Worm (Caenorhabditis elegans) whole organism, young adult: ENCODE measurements around the gene moa-1.
A peak's percentile ranks its signal among the peaks of the same experiment; 100 is the strongest.

Source experiments
- B0019.2 ChIP-seq: fragments of 200-800 bp; sonication (Bioruptor generic); conservative IDR thresholded peaks from 2 replicates; pipeline ENCODE4 v1.3.6; 2022; ENCODE audit warnings: missing genetic modification reagents, missing genetic modification characterization, missing compliant biosample characterization
- B0336.3 ChIP-seq: fragments of 200-800 bp; sonication (Bioruptor generic); IDR thresholded peaks from 2 replicates; pipeline ENCODE4 v1.3.6; 2022; ENCODE audit warnings: missing genetic modification characterization, missing compliant biosample characterization
- F39B2.1 ChIP-seq: fragments of 200-800 bp; sonication (Bioruptor generic); IDR thresholded peaks from 2 replicates; pipeline ENCODE4 v1.3.6; 2022; ENCODE audit warnings: missing genetic modification reagents, missing genetic modification characterization, missing compliant biosample characterization
- F57A8.1 ChIP-seq: fragments of 200-800 bp; sonication (Bioruptor generic); optimal IDR thresholded peaks from 2 replicates; lab custom pipeline; 2018; ENCODE audit warnings: mild to moderate bottlenecking, missing genetic modification characterization, moderate library complexity, missing compliant biosample characterization
- K12H6.12 ChIP-seq: fragments of 200-800 bp; sonication (Bioruptor generic); optimal IDR thresholded peaks from 2 replicates; lab custom pipeline; 2018; ENCODE audit warnings: mild to moderate bottlenecking, missing genetic modification characterization, missing compliant biosample characterization
- Y56A3A.18 ChIP-seq: fragments of 200-800 bp; sonication (Bioruptor generic); IDR thresholded peaks from 2 replicates; pipeline ENCODE4 v1.3.6; 2022; ENCODE audit warnings: missing genetic modification reagents, missing genetic modification characterization, missing compliant biosample characterization
- Y79H2A.3 ChIP-seq: fragments of 200-800 bp; sonication (Bioruptor generic); conservative IDR thresholded peaks from 2 replicates; pipeline ENCODE4 v1.3.6; 2022; ENCODE audit warnings: missing genetic modification reagents, missing genetic modification characterization, missing compliant biosample characterization
- Y95B8A.8 ChIP-seq: fragments of 200-800 bp; sonication (Bioruptor generic); IDR thresholded peaks from 2 replicates; pipeline ENCODE4 v1.3.6; 2022; ENCODE audit warnings: missing genetic modification reagents, missing genetic modification characterization, missing compliant biosample characterization
- akir-1 ChIP-seq: fragments of 200-800 bp; sonication (Bioruptor generic); optimal IDR thresholded peaks from 2 replicates; lab custom pipeline; 2018; ENCODE audit warnings: mild to moderate bottlenecking, missing genetic modification characterization, moderate library complexity, missing compliant biosample characterization
- ama-1 ChIP-seq, 3 experiments: fragments of 150-350 bp in 1 of 3; sonication (generic microtip) in 2 of 3; optimal IDR thresholded peaks; 2 replicates each; lab custom pipeline; 2014 to 2018; ENCODE audit warnings: missing biosample characterization in 2 of 3, missing genetic modification characterization in 2 of 3, missing genetic modification reagents in 2 of 3
- aptf-3 ChIP-seq: fragments of 200-800 bp; sonication (Bioruptor generic); IDR thresholded peaks from 2 replicates; pipeline ENCODE4 v1.3.6; 2022; ENCODE audit warnings: missing genetic modification characterization, missing compliant biosample characterization
- atf-7 ChIP-seq: sonication (generic microtip); optimal IDR thresholded peaks from 2 replicates; lab custom pipeline; 2017; ENCODE audit warnings: mild to moderate bottlenecking, missing genetic modification characterization, missing compliant biosample characterization
- ccch-3 ChIP-seq: fragments of 200-800 bp; sonication (Bioruptor generic); optimal IDR thresholded peaks from 2 replicates; lab custom pipeline; 2018; ENCODE audit warnings: mild to moderate bottlenecking, missing genetic modification characterization, missing compliant biosample characterization
- cebp-2 ChIP-seq: fragments of 200-800 bp; sonication (Bioruptor generic); IDR thresholded peaks from 2 replicates; pipeline ENCODE4 v1.3.6; 2022; ENCODE audit warnings: missing genetic modification characterization, missing compliant biosample characterization
- ceh-27 ChIP-seq: fragments of 200-800 bp; sonication (Bioruptor generic); optimal IDR thresholded peaks from 2 replicates; lab custom pipeline; 2018; ENCODE audit warnings: mild to moderate bottlenecking, missing genetic modification characterization, moderate library complexity, missing compliant biosample characterization
- ceh-40 ChIP-seq: fragments of 200-800 bp; sonication (Bioruptor generic); IDR thresholded peaks from 2 replicates; pipeline ENCODE4 v1.3.6; 2022; ENCODE audit warnings: missing genetic modification characterization, missing compliant biosample characterization
- ceh-79 ChIP-seq: sonication (generic microtip); optimal IDR thresholded peaks from 2 replicates; lab custom pipeline; 2017; ENCODE audit warnings: mild to moderate bottlenecking, missing genetic modification characterization, missing compliant biosample characterization
- die-1 ChIP-seq: sonication (generic microtip); optimal IDR thresholded peaks from 2 replicates; lab custom pipeline; 2016; ENCODE audit warnings: missing genotype, mild to moderate bottlenecking, missing genetic modification characterization, missing compliant biosample characterization
- egl-18 ChIP-seq: fragments of 200-800 bp; sonication (Bioruptor generic); IDR thresholded peaks from 2 replicates; pipeline ENCODE4 v1.3.6; 2022; ENCODE audit warnings: missing genetic modification reagents, missing genetic modification characterization, missing compliant biosample characterization
- ekl-4 ChIP-seq: fragments of 200-800 bp; sonication (Bioruptor generic); IDR thresholded peaks from 2 replicates; pipeline ENCODE4 v1.3.6; 2022; ENCODE audit warnings: missing genetic modification reagents, missing genetic modification characterization, missing compliant biosample characterization
- fkh-3 ChIP-seq: sonication (generic microtip); optimal IDR thresholded peaks from 2 replicates; lab custom pipeline; 2016; ENCODE audit warnings: mild to moderate bottlenecking, missing genetic modification characterization, missing compliant biosample characterization
- hmg-1.2 ChIP-seq: fragments of 200-800 bp; sonication (Bioruptor generic); IDR thresholded peaks from 2 replicates; pipeline ENCODE4 v1.3.6; 2022; ENCODE audit warnings: missing genetic modification reagents, missing genetic modification characterization, missing compliant biosample characterization
- let-526 ChIP-seq: fragments of 200-800 bp; sonication (Bioruptor generic); IDR thresholded peaks from 2 replicates; pipeline ENCODE4 v1.3.6; 2022; ENCODE audit warnings: missing genetic modification reagents, missing genetic modification characterization, missing compliant biosample characterization
- let-607 ChIP-seq, 2 experiments: fragments of 200-800 bp in 1 of 2; sonication (Bioruptor generic) in 1 of 2; sonication (generic microtip) in 1 of 2; optimal IDR thresholded peaks; 2 replicates each; lab custom pipeline; 2016 to 2018; ENCODE audit warnings: mild to moderate bottlenecking in 2 of 2, missing compliant biosample characterization in 2 of 2, missing genetic modification characterization in 2 of 2, moderate library complexity in 2 of 2, missing genotype in 1 of 2
- lin-40 ChIP-seq: sonication (generic microtip); optimal IDR thresholded peaks from 2 replicates; lab custom pipeline; 2016; ENCODE audit warnings: missing genetic modification characterization, mild to moderate bottlenecking, missing compliant biosample characterization, missing genotype, missing genetic modification reagents
- lsl-1 ChIP-seq: fragments of 200-800 bp; sonication (Bioruptor generic); optimal IDR thresholded peaks from 2 replicates; lab custom pipeline; 2018; ENCODE audit warnings: mild to moderate bottlenecking, missing genetic modification characterization, moderate library complexity, missing compliant biosample characterization
- lsy-27 ChIP-seq: sonication (generic microtip); optimal IDR thresholded peaks from 2 replicates; lab custom pipeline; 2017; ENCODE audit warnings: missing genetic modification characterization, mild to moderate bottlenecking, missing compliant biosample characterization, antibody characterized with exemption, missing genotype, borderline replicate concordance; ENCODE audit not compliant: insufficient read depth
- madf-10 ChIP-seq: sonication (generic microtip); optimal IDR thresholded peaks from 2 replicates; lab custom pipeline; 2016; ENCODE audit warnings: mild to moderate bottlenecking, missing genetic modification characterization, missing compliant biosample characterization
- madf-3 ChIP-seq: fragments of 200-800 bp; sonication (Bioruptor generic); IDR thresholded peaks from 2 replicates; pipeline ENCODE4 v1.3.6; 2022; ENCODE audit warnings: missing genetic modification reagents, missing genetic modification characterization, missing compliant biosample characterization
- madf-6 ChIP-seq: fragments of 200-800 bp; sonication (Bioruptor generic); IDR thresholded peaks from 2 replicates; pipeline ENCODE4 v1.3.6; 2022; ENCODE audit warnings: missing genetic modification reagents, missing genetic modification characterization, missing compliant biosample characterization
- madf-8 ChIP-seq: fragments of 200-800 bp; sonication (Bioruptor generic); conservative IDR thresholded peaks from 2 replicates; pipeline ENCODE4 v1.3.6; 2022; ENCODE audit warnings: missing genetic modification reagents, missing genetic modification characterization, missing compliant biosample characterization
- mel-28 ChIP-seq: sonication (generic microtip); optimal IDR thresholded peaks from 2 replicates; lab custom pipeline; 2016; ENCODE audit warnings: borderline replicate concordance, mild to moderate bottlenecking, missing genetic modification characterization, missing compliant biosample characterization
- mes-4 ChIP-seq: sonication (generic microtip); optimal IDR thresholded peaks from 2 replicates; lab custom pipeline; 2016; ENCODE audit warnings: missing genotype, missing genetic modification characterization, missing compliant biosample characterization
- mxl-1 ChIP-seq: sonication (generic microtip); optimal IDR thresholded peaks from 2 replicates; lab custom pipeline; 2016; ENCODE audit warnings: missing genetic modification characterization, missing compliant biosample characterization
- nfya-1 ChIP-seq: sonication (generic microtip); optimal IDR thresholded peaks from 2 replicates; lab custom pipeline; 2017; ENCODE audit warnings: antibody characterized with exemption, missing compliant biosample characterization, missing genetic modification characterization, borderline replicate concordance; ENCODE audit not compliant: insufficient read depth
- nhr-90 ChIP-seq: sonication (generic microtip); optimal IDR thresholded peaks from 2 replicates; lab custom pipeline; 2016; ENCODE audit warnings: missing genotype, mild to moderate bottlenecking, missing genetic modification characterization, missing compliant biosample characterization
- pbrm-1 ChIP-seq: fragments of 200-800 bp; sonication (Bioruptor generic); IDR thresholded peaks from 2 replicates; pipeline ENCODE4 v1.3.6; 2022; ENCODE audit warnings: missing genetic modification reagents, missing genetic modification characterization, missing compliant biosample characterization
- repo-1 ChIP-seq: sonication (generic microtip); optimal IDR thresholded peaks from 2 replicates; lab custom pipeline; 2017; ENCODE audit warnings: mild to moderate bottlenecking, missing genetic modification characterization, missing compliant biosample characterization
- sea-2 ChIP-seq: fragments of 200-800 bp; sonication (Bioruptor generic); IDR thresholded peaks from 2 replicates; pipeline ENCODE4 v1.3.6; 2022; ENCODE audit warnings: missing genetic modification characterization, missing compliant biosample characterization
- snpc-4 ChIP-seq, 5 experiments: fragments of 150-350 bp in 1 of 5; sonication (generic microtip) in 4 of 5; optimal IDR thresholded peaks; 2 replicates each; lab custom pipeline; 2014 to 2018; ENCODE audit warnings: missing genetic modification characterization in 5 of 5, missing biosample characterization in 3 of 5, antibody characterized with exemption in 2 of 5, mild to moderate bottlenecking in 2 of 5, missing compliant biosample characterization in 2 of 5, missing genotype in 2 of 5, moderate library complexity in 2 of 5, missing genetic modification reagents in 1 of 5
- xnd-1 ChIP-seq: sonication (generic microtip); optimal IDR thresholded peaks from 2 replicates; lab custom pipeline; 2016; ENCODE audit warnings: missing genotype, missing genetic modification reagents, missing genetic modification characterization, missing compliant biosample characterization
- zfh-2 ChIP-seq: fragments of 200-800 bp; sonication (Bioruptor generic); conservative IDR thresholded peaks from 2 replicates; pipeline ENCODE4 v1.3.6; 2022; ENCODE audit warnings: missing genetic modification reagents, missing genetic modification characterization, missing compliant biosample characterization
- ztf-18 ChIP-seq: sonication (generic microtip); optimal IDR thresholded peaks from 2 replicates; lab custom pipeline; 2016; ENCODE audit warnings: missing genotype, mild to moderate bottlenecking, missing genetic modification characterization, missing compliant biosample characterization
- ztf-22 ChIP-seq: fragments of 200-800 bp; sonication (Bioruptor generic); optimal IDR thresholded peaks from 2 replicates; lab custom pipeline; 2018; ENCODE audit warnings: mild to moderate bottlenecking, missing genetic modification characterization, moderate library complexity, missing compliant biosample characterization
- ztf-25 ChIP-seq: fragments of 200-800 bp; sonication (Bioruptor generic); IDR thresholded peaks from 2 replicates; pipeline ENCODE4 v1.3.6; 2022; ENCODE audit warnings: missing genetic modification reagents, missing genetic modification characterization, missing compliant biosample characterization
- ztf-26 ChIP-seq: sonication (generic microtip); optimal IDR thresholded peaks from 2 replicates; lab custom pipeline; 2017; ENCODE audit warnings: missing genetic modification characterization, missing compliant biosample characterization
- ztf-3 ChIP-seq: fragments of 200-800 bp; sonication (Bioruptor generic); optimal IDR thresholded peaks from 2 replicates; lab custom pipeline; 2018; ENCODE audit warnings: mild to moderate bottlenecking, missing genetic modification characterization, missing compliant biosample characterization

moa-1 gene

ce11 chrIII:1951388-1951787, 18.3 kb downstream of the moa-1 start, which contains the start of gene F53A3.7 (continued):
- TF ChIP-seq madf-8 (GFP tag; lab: Robert Waterston, UW): no peak; the same call in 1 of the 2 replicates
- TF ChIP-seq ztf-18 (tag; lab: Kevin White, UChicago): no peak
- TF ChIP-seq ceh-27: no peak
- TF ChIP-seq repo-1 (tag; lab: Kevin White, UChicago): peak; percentile 63
- peak; percentile 50 for TF ChIP-seq atf-7 (tag; lab: Kevin White, UChicago)
- TF ChIP-seq mxl-1 (tag; lab: Kevin White, UChicago): no peak
- peak; percentile 75 for TF ChIP-seq madf-3
- no peak for TF ChIP-seq let-526 (GFP tag; lab: Robert Waterston, UW)
- TF ChIP-seq ztf-25: no peak
- TF ChIP-seq mes-4 (tag; lab: Kevin White, UChicago): no peak
- peak; percentile 10 for TF ChIP-seq ceh-79 (tag; lab: Kevin White, UChicago)
- peak; percentile 89 for TF ChIP-seq B0336.3 (GFP tag; lab: Robert Waterston, UW)
- peak; percentile 9 for TF ChIP-seq lsl-1 (GFP tag; lab: Kevin White, UChicago)
- no peak for TF ChIP-seq F57A8.1 (GFP tag; lab: Kevin White, UChicago)
- TF ChIP-seq xnd-1 (tag; lab: Kevin White, UChicago): no peak
- TF ChIP-seq let-607 (tag; optimal IDR thresholded peaks at IDR 0.05; lab: Kevin White, UChicago): no peak
- TF ChIP-seq cebp-2 (GFP tag; lab: Robert Waterston, UW): no peak
- TF ChIP-seq nfya-1: no peak
- 0 out of 2 replicates have a peak, but pooled peaks have one; percentile 40 for TF ChIP-seq pbrm-1 (GFP tag; lab: Robert Waterston, UW)
- TF ChIP-seq ccch-3 (GFP tag; lab: Kevin White, UChicago): no peak
- TF ChIP-seq snpc-4 (GFP tag; optimal IDR thresholded peaks at IDR 0.05; lab: Kevin White, UChicago): no peak
- TF ChIP-seq snpc-4 (tag; optimal IDR thresholded peaks at IDR 0.05; lab: Kevin White, UChicago): peak in 1 of 4 experiments; percentile 37
- no peak for TF ChIP-seq Y95B8A.8
- TF ChIP-seq K12H6.12 (tag; lab: Kevin White, UChicago): no peak
- TF ChIP-seq ekl-4 (GFP tag; lab: Robert Waterston, UW): peak; percentile 74
- no peak for TF ChIP-seq ceh-40
- no peak for TF ChIP-seq die-1 (tag; lab: Kevin White, UChicago)
- no peak for TF ChIP-seq akir-1 (GFP tag; lab: Kevin White, UChicago)
- TF ChIP-seq fkh-3 (tag; lab: Kevin White, UChicago): no peak
- no peak for TF ChIP-seq mel-28 (tag; lab: Kevin White, UChicago)
- no peak for TF ChIP-seq Y79H2A.3 (GFP tag; lab: Robert Waterston, UW)
- TF ChIP-seq madf-10: no peak
- TF ChIP-seq nhr-90 (tag; lab: Kevin White, UChicago): no peak
- no peak for TF ChIP-seq ama-1 (optimal IDR thresholded peaks at IDR 0.05; lab: Kevin White, UChicago)
- peak in 1 of 2 experiments; percentile 57 for TF ChIP-seq ama-1 (GFP tag; optimal IDR thresholded peaks at IDR 0.05; lab: Kevin White, UChicago)
- TF ChIP-seq hmg-1.2 (GFP tag; lab: Robert Waterston, UW): 0 out of 2 replicates have a peak, but pooled peaks have one; percentile 11
- 0 out of 2 replicates have a peak, but pooled peaks have one; percentile 20 for TF ChIP-seq egl-18 (GFP tag; lab: Robert Waterston, UW)
- TF ChIP-seq Y56A3A.18: peak; percentile 53; the same call in 1 of the 2 replicates
- no peak for TF ChIP-seq zfh-2 (GFP tag; lab: Robert Waterston, UW)
- no peak for TF ChIP-seq aptf-3 (GFP tag; lab: Robert Waterston, UW)
- TF ChIP-seq lsy-27 (tag; lab: Kevin White, UChicago): no peak
- peak; percentile 36; the same call in 1 of the 2 replicates for TF ChIP-seq madf-6 (GFP tag; lab: Robert Waterston, UW)
- TF ChIP-seq B0019.2 (GFP tag; lab: Robert Waterston, UW): no peak
- TF ChIP-seq lin-40 (tag; lab: Kevin White, UChicago): no peak
- TF ChIP-seq ztf-3 (GFP tag; lab: Kevin White, UChicago): peak; percentile 38
- TF ChIP-seq sea-2 (GFP tag; lab: Robert Waterston, UW): no peak
- no peak for TF ChIP-seq ztf-26
- TF ChIP-seq F39B2.1: peak; percentile 65; the same call in 1 of the 2 replicates
- TF ChIP-seq ztf-22 (GFP tag; lab: Kevin White, UChicago): no peak
